Worm (Caenorhabditis elegans) whole organism, L4 larva: ENCODE results near the gene R10E4.11.
A peak's percentile ranks its signal among the peaks of the same experiment; 100 is the strongest.

Source experiments
- D1046.2 ChIP-seq: fragments of 200-800 bp; sonication (Bioruptor generic); IDR thresholded peaks from 2 replicates; pipeline ENCODE4 v1.3.6; 2022; ENCODE audit warnings: missing genetic modification characterization, missing compliant biosample characterization
- T20F7.1 ChIP-seq: fragments of 200-800 bp; sonication (Bioruptor generic); optimal IDR thresholded peaks from 2 replicates; lab custom pipeline; 2018; ENCODE audit warnings: mild to moderate bottlenecking, missing genetic modification characterization, missing compliant biosample characterization
- Y105C5A.15 ChIP-seq: fragments of 200-800 bp; sonication (Bioruptor generic); IDR thresholded peaks from 2 replicates; pipeline ENCODE4 v1.3.6; 2022; ENCODE audit warnings: missing genetic modification characterization, missing compliant biosample characterization
- Y5F2A.4 ChIP-seq: fragments of 200-800 bp; sonication (Bioruptor generic); optimal IDR thresholded peaks from 2 replicates; lab custom pipeline; 2018; ENCODE audit warnings: mild to moderate bottlenecking, missing genetic modification characterization, missing compliant biosample characterization
- ZK337.2 ChIP-seq: fragments of 200-800 bp; sonication (Bioruptor generic); IDR thresholded peaks from 2 replicates; pipeline ENCODE4 v1.3.6; 2022; ENCODE audit warnings: missing genetic modification reagents, missing genetic modification characterization, missing compliant biosample characterization
- aha-1 ChIP-seq: fragments of 150-350 bp; peaks from one replicate; lab custom pipeline; 2014; ENCODE audit warnings: missing biosample characterization, missing genetic modification characterization
- aly-2 ChIP-seq: sonication (generic microtip); optimal IDR thresholded peaks from 2 replicates; lab custom pipeline; 2018; ENCODE audit warnings: missing biosample characterization, missing genetic modification characterization
- ama-1 ChIP-seq: fragments of 150-350 bp; optimal IDR thresholded peaks from 2 replicates; lab custom pipeline; 2014; ENCODE audit warnings: inconsistent platforms, mixed read lengths
- arid-1 ChIP-seq: fragments of 200-800 bp; sonication (Bioruptor generic); conservative IDR thresholded peaks from 2 replicates; pipeline ENCODE4 v1.3.6; 2022; ENCODE audit warnings: missing genetic modification reagents, missing genetic modification characterization, missing compliant biosample characterization
- attf-4 ChIP-seq: sonication (generic microtip); optimal IDR thresholded peaks from 3 replicates; lab custom pipeline; 2017; ENCODE audit warnings: missing biosample characterization, missing genetic modification characterization
- ceh-20 ChIP-seq: fragments of 200-800 bp; sonication (Bioruptor generic); IDR thresholded peaks from 2 replicates; pipeline ENCODE4 v1.3.6; 2022; ENCODE audit warnings: missing genetic modification reagents, missing genetic modification characterization, missing compliant biosample characterization
- ceh-62 ChIP-seq: sonication (generic microtip); optimal IDR thresholded peaks from 2 replicates; lab custom pipeline; 2017; ENCODE audit warnings: missing biosample characterization, missing genetic modification characterization
- ceh-82 ChIP-seq: sonication (generic microtip); optimal IDR thresholded peaks from 2 replicates; lab custom pipeline; 2017; ENCODE audit warnings: missing biosample characterization, missing genetic modification characterization
- ces-1 ChIP-seq: fragments of 150-350 bp; sonication (generic microtip); optimal IDR thresholded peaks from 4 replicates; lab custom pipeline; 2014; ENCODE audit warnings: missing biosample characterization, missing genetic modification reagents, missing genetic modification characterization
- daf-12 ChIP-seq: fragments of 150-350 bp; optimal IDR thresholded peaks from 2 replicates; lab custom pipeline; 2014; ENCODE audit warnings: missing biosample characterization, missing genetic modification reagents, missing genetic modification characterization
- daf-16 ChIP-seq, 3 experiments: sonication (generic microtip); optimal IDR thresholded peaks; 2 replicates each; lab custom pipeline; 2016 to 2017; ENCODE audit warnings: missing genetic modification characterization in 3 of 3, missing genetic modification reagents in 3 of 3, mild to moderate bottlenecking in 2 of 3, missing compliant biosample characterization in 2 of 3, missing biosample characterization in 1 of 3, moderate library complexity in 1 of 3
- daf-19 ChIP-seq: fragments of 200-800 bp; sonication (Bioruptor generic); conservative IDR thresholded peaks from 2 replicates; pipeline ENCODE4 v1.3.6; 2022; ENCODE audit warnings: missing genetic modification characterization, missing compliant biosample characterization
- dmd-8 ChIP-seq: fragments of 200-800 bp; sonication (Bioruptor generic); IDR thresholded peaks from 2 replicates; pipeline ENCODE4 v1.3.6; 2022; ENCODE audit warnings: missing genetic modification characterization, missing compliant biosample characterization
- dpl-1 ChIP-seq: fragments of 150-350 bp; optimal IDR thresholded peaks from 2 replicates; lab custom pipeline; 2014; ENCODE audit warnings: missing biosample characterization, missing genetic modification reagents, missing genetic modification characterization
- gei-8 ChIP-seq: fragments of 200-800 bp; sonication (Bioruptor generic); optimal IDR thresholded peaks from 2 replicates; lab custom pipeline; 2018; ENCODE audit warnings: mild to moderate bottlenecking, missing genetic modification characterization, missing compliant biosample characterization
- hif-1 ChIP-seq, 2 experiments: sonication (generic microtip); optimal IDR thresholded peaks; 2 replicates each; lab custom pipeline; 2016 to 2017; ENCODE audit warnings: missing compliant biosample characterization in 2 of 2, missing genetic modification characterization in 2 of 2, missing genetic modification reagents in 2 of 2, missing genotype in 2 of 2, mild to moderate bottlenecking in 1 of 2
- lin-29 ChIP-seq: fragments of 200-800 bp; sonication (Bioruptor generic); IDR thresholded peaks from 2 replicates; pipeline ENCODE4 v1.3.6; 2022; ENCODE audit warnings: missing genetic modification reagents, missing genetic modification characterization, missing compliant biosample characterization
- lir-3 ChIP-seq: sonication (generic microtip); optimal IDR thresholded peaks from 2 replicates; lab custom pipeline; 2016; ENCODE audit warnings: mild to moderate bottlenecking, missing genetic modification characterization, missing compliant biosample characterization
- lsy-2 ChIP-seq, 2 experiments: fragments of 150-350 bp in 1 of 2; sonication (generic microtip) in 1 of 2; optimal IDR thresholded peaks; 2 replicates each; lab custom pipeline; 2014 to 2017; ENCODE audit warnings: missing biosample characterization in 2 of 2, missing genetic modification characterization in 2 of 2
- madf-5 ChIP-seq, 2 experiments: fragments of 200-800 bp; sonication (Bioruptor generic); IDR thresholded peaks; 2 replicates each; pipeline ENCODE4 v1.3.6; 2022; ENCODE audit warnings: missing compliant biosample characterization in 2 of 2, missing genetic modification characterization in 2 of 2
- madf-9 ChIP-seq: fragments of 200-800 bp; sonication (Bioruptor generic); conservative IDR thresholded peaks from 2 replicates; pipeline ENCODE4 v1.3.6; 2022; ENCODE audit warnings: missing genetic modification reagents, missing genetic modification characterization, missing compliant biosample characterization
- mep-1 ChIP-seq: fragments of 150-350 bp; sonication (generic microtip); optimal IDR thresholded peaks from 3 replicates; lab custom pipeline; 2014; ENCODE audit warnings: missing biosample characterization, missing genetic modification characterization
- mxl-2 ChIP-seq: fragments of 200-800 bp; sonication (Bioruptor generic); conservative IDR thresholded peaks from 2 replicates; pipeline ENCODE4 v1.3.6; 2022; ENCODE audit warnings: missing genetic modification reagents, missing genetic modification characterization, missing compliant biosample characterization
- nhr-10 ChIP-seq: fragments of 150-350 bp; optimal IDR thresholded peaks from 2 replicates; lab custom pipeline; 2014; ENCODE audit warnings: missing biosample characterization, missing genetic modification characterization
- nhr-102 ChIP-seq: sonication (generic microtip); optimal IDR thresholded peaks from 2 replicates; lab custom pipeline; 2016; ENCODE audit warnings: mild to moderate bottlenecking, missing genetic modification characterization, moderate library complexity, missing compliant biosample characterization
- nhr-28 ChIP-seq: fragments of 150-350 bp; optimal IDR thresholded peaks from 2 replicates; lab custom pipeline; 2014; ENCODE audit warnings: missing biosample characterization, missing genetic modification characterization
- php-3 ChIP-seq: fragments of 200-800 bp; sonication (Bioruptor generic); IDR thresholded peaks from 2 replicates; pipeline ENCODE4 v1.3.6; 2022; ENCODE audit warnings: missing genetic modification reagents, missing genetic modification characterization, missing compliant biosample characterization
- rbr-2 ChIP-seq: sonication (generic microtip); optimal IDR thresholded peaks from 2 replicates; lab custom pipeline; 2016; ENCODE audit warnings: missing genotype, missing genetic modification characterization, missing compliant biosample characterization
- saeg-2 ChIP-seq: fragments of 200-800 bp; sonication (Bioruptor generic); IDR thresholded peaks from 2 replicates; pipeline ENCODE4 v1.3.6; 2022; ENCODE audit warnings: missing genetic modification reagents, missing genetic modification characterization, missing compliant biosample characterization
- sdz-12 ChIP-seq: fragments of 200-800 bp; sonication (Bioruptor generic); optimal IDR thresholded peaks from 2 replicates; lab custom pipeline; 2018; ENCODE audit warnings: mild to moderate bottlenecking, missing genetic modification characterization, missing compliant biosample characterization
- set-16 ChIP-seq: fragments of 200-800 bp; sonication (Bioruptor generic); IDR thresholded peaks from 2 replicates; pipeline ENCODE4 v1.3.6; 2022; ENCODE audit warnings: missing genetic modification reagents, missing genetic modification characterization, missing compliant biosample characterization
- skn-1 ChIP-seq: fragments of 150-350 bp; optimal IDR thresholded peaks from 2 replicates; lab custom pipeline; 2014; ENCODE audit warnings: missing biosample characterization, missing genetic modification characterization
- snpc-4 ChIP-seq: fragments of 150-350 bp; optimal IDR thresholded peaks from 2 replicates; lab custom pipeline; 2014; ENCODE audit warnings: missing biosample characterization, missing genetic modification characterization
- tag-97 ChIP-seq: fragments of 200-800 bp; sonication (Bioruptor generic); IDR thresholded peaks from 2 replicates; pipeline ENCODE4 v1.3.6; 2022; ENCODE audit warnings: missing genetic modification characterization, missing compliant biosample characterization
- unc-130 ChIP-seq: sonication (generic microtip); optimal IDR thresholded peaks from 2 replicates; lab custom pipeline; 2016; ENCODE audit warnings: missing genetic modification reagents, missing genetic modification characterization, missing compliant biosample characterization
- unc-62 ChIP-seq, 3 experiments: fragments of 150-350 bp in 1 of 3; sonication (generic microtip); optimal IDR thresholded peaks in 2 of 3; peaks in 1 of 3; 1 replicate in 1 of 3; 2 replicates in 2 of 3; lab custom pipeline; 2014 to 2017; ENCODE audit warnings: missing biosample characterization in 3 of 3, missing genetic modification characterization in 3 of 3, missing genetic modification reagents in 3 of 3, missing genotype in 1 of 3
- zip-11 ChIP-seq: fragments of 200-800 bp; sonication (Bioruptor generic); IDR thresholded peaks from 2 replicates; pipeline ENCODE4 v1.3.6; 2022; ENCODE audit warnings: missing genetic modification characterization, missing compliant biosample characterization
- zip-2 ChIP-seq: fragments of 150-350 bp; optimal IDR thresholded peaks from 2 replicates; lab custom pipeline; 2014; ENCODE audit warnings: missing biosample characterization, missing genetic modification characterization
- ztf-11 ChIP-seq: fragments of 150-350 bp; optimal IDR thresholded peaks from 2 replicates; lab custom pipeline; 2014; ENCODE audit warnings: missing biosample characterization, missing genetic modification characterization

The R10E4.11 gene

DNA sequence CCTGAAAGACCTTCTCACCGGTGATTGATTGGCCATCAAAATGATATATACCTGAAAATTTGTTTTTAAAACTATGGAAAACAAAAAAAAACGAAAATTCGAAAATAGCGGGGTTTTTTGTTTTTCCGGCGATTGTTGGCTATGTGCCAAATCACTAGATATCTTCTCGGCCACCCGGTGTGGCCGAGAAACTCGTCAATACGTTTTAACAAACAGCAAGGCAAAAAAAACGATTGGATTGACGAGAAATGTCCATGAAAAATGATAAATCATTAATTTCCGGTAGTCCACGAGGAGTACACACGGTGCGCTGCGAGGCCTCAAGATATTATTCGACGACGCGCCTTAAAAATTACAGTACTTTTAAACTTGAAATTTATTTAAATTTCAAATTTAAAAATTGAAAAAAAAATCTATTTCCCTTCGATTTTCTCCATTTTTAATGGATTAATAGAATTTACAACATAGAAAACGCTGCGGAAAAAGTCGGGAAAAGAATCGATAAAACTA lies at the start of gene R10E4.11:
Gene R10E4.11 (minus strand): TSS at position 51 of the 510 bp plus-strand sequence.
- TF ChIP-seq daf-16 (GFP tag; optimal IDR thresholded peaks at IDR 0.05; lab: Kevin White, UChicago) (peak in 1 of 2 experiments; percentile 30), daf-16 (tag; optimal IDR thresholded peaks at IDR 0.05; lab: Kevin White, UChicago) (peak; percentile 23), aly-2 (tag; lab: Kevin White, UChicago) (no peak), sdz-12 (GFP tag; lab: Kevin White, UChicago) (no peak), zip-2 (tag; lab: Kevin White, UChicago) (no peak), lsy-2 (tag; optimal IDR thresholded peaks at IDR 0.05; lab: Kevin White, UChicago) (peak in 1 of 2 experiments; percentile 28), D1046.2 (GFP tag; lab: Robert Waterston, UW) (no peak), saeg-2 (GFP tag; lab: Robert Waterston, UW) (no peak)

DNA sequence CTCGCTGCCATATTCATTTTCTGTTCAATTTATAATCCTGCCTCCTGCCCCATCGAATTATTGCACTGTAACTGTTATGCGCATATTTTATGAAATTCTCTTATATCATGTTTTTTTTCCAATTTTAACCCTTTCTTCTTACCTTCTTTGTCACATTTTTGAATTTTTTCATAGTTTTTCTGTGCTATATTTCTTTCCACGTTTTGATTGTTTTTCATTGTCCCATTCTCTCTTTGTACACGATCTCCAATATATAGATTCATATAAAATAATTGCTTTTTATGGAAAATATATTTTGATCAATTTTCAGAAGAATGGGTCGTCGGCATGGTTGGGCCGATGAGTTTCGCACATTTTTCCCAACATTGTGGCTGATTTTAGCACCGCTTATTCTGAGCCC lies 49.0 kb upstream of the R10E4.11 start, which contains the start of gene B0285.6:
Gene B0285.6 (plus strand): TSS at position 301 of the 400 bp plus-strand sequence.
- no peak for TF ChIP-seq ceh-62
- no peak for TF ChIP-seq ceh-20 (GFP tag; lab: Robert Waterston, UW)
- no peak for TF ChIP-seq rbr-2 (tag; lab: Kevin White, UChicago)
- no peak for TF ChIP-seq madf-9 (GFP tag; lab: Robert Waterston, UW)
- TF ChIP-seq ceh-82 (tag; lab: Kevin White, UChicago): no peak
- no peak for TF ChIP-seq snpc-4
- no peak for TF ChIP-seq gei-8 (GFP tag; lab: Kevin White, UChicago)
- no peak for TF ChIP-seq mep-1 (tag; lab: Kevin White, UChicago)
- no peak for TF ChIP-seq nhr-28 (tag; lab: Kevin White, UChicago)
- TF ChIP-seq lir-3 (tag; lab: Kevin White, UChicago): no peak
- TF ChIP-seq aha-1 (tag; lab: Kevin White, UChicago): no peak
- no peak for TF ChIP-seq arid-1
- no peak for TF ChIP-seq ces-1 (GFP tag; lab: Kevin White, UChicago)
- TF ChIP-seq daf-12 (tag; lab: Kevin White, UChicago): no peak
- no peak for TF ChIP-seq daf-19 (GFP tag; lab: Robert Waterston, UW)
- no peak for TF ChIP-seq set-16 (GFP tag; lab: Robert Waterston, UW)
- no peak for TF ChIP-seq saeg-2 (GFP tag; lab: Robert Waterston, UW)
- no peak for TF ChIP-seq nhr-102

DNA sequence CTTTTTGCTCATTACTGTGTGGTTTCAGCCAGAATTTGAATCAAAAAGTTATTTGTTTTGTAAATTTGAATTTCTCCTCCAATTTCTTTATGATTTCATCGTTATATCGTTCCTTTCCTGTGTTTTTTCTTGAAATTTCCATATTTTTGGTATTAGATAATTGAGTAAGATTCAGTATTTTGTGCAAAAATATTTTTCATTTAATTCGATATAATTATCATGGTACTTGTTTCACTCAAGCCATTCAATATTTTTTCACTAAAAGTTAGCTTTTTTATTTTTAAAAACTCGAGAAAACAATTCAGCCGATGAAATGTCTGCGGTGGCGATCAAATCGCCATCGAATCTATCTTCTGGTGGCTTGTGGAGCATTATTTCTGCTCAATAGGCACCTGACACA lies 44.2 kb upstream of the R10E4.11 start, which contains the start of gene hse-5:
Gene hse-5 (plus strand): TSS at position 301 of the 400 bp plus-strand sequence.
- no peak for TF ChIP-seq set-16 (GFP tag; lab: Robert Waterston, UW)
- no peak for TF ChIP-seq lin-29
- no peak for TF ChIP-seq daf-12 (tag; lab: Kevin White, UChicago)
- TF ChIP-seq ceh-20 (GFP tag; lab: Robert Waterston, UW): no peak
- no peak for TF ChIP-seq T20F7.1
- no peak for TF ChIP-seq php-3 (GFP tag; lab: Robert Waterston, UW)
- TF ChIP-seq ceh-82 (tag; lab: Kevin White, UChicago): no peak
- no peak for TF ChIP-seq skn-1 (tag; lab: Kevin White, UChicago)
- TF ChIP-seq ama-1 (lab: Kevin White, UChicago): no peak
- no peak for TF ChIP-seq hif-1 (tag; optimal IDR thresholded peaks at IDR 0.05; lab: Kevin White, UChicago)
- no peak for TF ChIP-seq dpl-1 (GFP tag; lab: Kevin White, UChicago)

DNA sequence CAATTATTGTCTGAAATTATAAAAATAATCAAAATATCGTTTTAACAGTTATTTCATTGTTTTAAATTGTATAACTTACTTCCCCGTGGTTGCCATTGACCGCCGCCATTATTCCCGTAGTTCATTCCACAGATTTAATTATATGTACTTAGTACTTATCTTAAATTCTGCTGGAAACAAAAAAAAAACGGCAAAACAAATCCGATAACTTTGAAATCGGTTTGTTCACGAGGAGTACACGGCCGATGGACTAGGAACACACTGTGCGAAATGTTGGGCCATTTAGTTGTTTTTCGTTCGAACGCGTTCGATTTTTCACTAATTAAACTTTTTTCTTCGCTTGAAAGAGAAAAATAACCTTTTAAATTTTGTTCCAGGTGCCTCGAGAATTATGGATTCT lies 42.2 kb upstream of the R10E4.11 start, which contains the start of the genes B0285.3 and lcmt-1:
Gene B0285.3 (minus strand): TSS at position 267 of the 400 bp plus-strand sequence.
Gene lcmt-1 (plus strand): TSS at position 377 of the 400 bp plus-strand sequence.
- TF ChIP-seq unc-62 (GFP tag; optimal IDR thresholded peaks at IDR 0.05 in 1 of 2; lab: Kevin White, UChicago): peak in 1 of 2 experiments; percentile 84
- no peak for TF ChIP-seq unc-62 (tag; optimal IDR thresholded peaks at IDR 0.05; lab: Kevin White, UChicago)
- TF ChIP-seq madf-5 (GFP tag; IDR thresholded peaks at IDR 0.05; lab: Robert Waterston, UW): no peak
- TF ChIP-seq hif-1 (tag; optimal IDR thresholded peaks at IDR 0.05; lab: Kevin White, UChicago): peak in 1 of 2 experiments; percentile 70
- no peak for TF ChIP-seq tag-97 (GFP tag; lab: Robert Waterston, UW)
- peak; percentile 72 for TF ChIP-seq unc-130 (GFP tag; lab: Kevin White, UChicago)
- peak; percentile 60; the same call in 1 of the 2 replicates for TF ChIP-seq ZK337.2 (GFP tag; lab: Robert Waterston, UW)
- TF ChIP-seq nhr-10 (tag; lab: Kevin White, UChicago): no peak
- no peak for TF ChIP-seq Y5F2A.4 (GFP tag; lab: Kevin White, UChicago)
- no peak for TF ChIP-seq attf-4 (tag; lab: Kevin White, UChicago)
- TF ChIP-seq gei-8 (GFP tag; lab: Kevin White, UChicago): no peak
- no peak for TF ChIP-seq zip-11 (GFP tag; lab: Robert Waterston, UW)
- TF ChIP-seq snpc-4: no peak
- peak; percentile 55 for TF ChIP-seq dpl-1 (GFP tag; lab: Kevin White, UChicago)
- TF ChIP-seq arid-1: no peak
- TF ChIP-seq ztf-11 (tag; lab: Kevin White, UChicago): no peak
- TF ChIP-seq Y105C5A.15 (GFP tag; lab: Robert Waterston, UW): no peak
- TF ChIP-seq mxl-2 (GFP tag; lab: Robert Waterston, UW): no peak
- TF ChIP-seq rbr-2 (tag; lab: Kevin White, UChicago): no peak
- TF ChIP-seq dmd-8: no peak
- TF ChIP-seq php-3 (GFP tag; lab: Robert Waterston, UW): no peak
- TF ChIP-seq daf-16 (GFP tag; optimal IDR thresholded peaks at IDR 0.05; lab: Kevin White, UChicago): no peak
- no peak for TF ChIP-seq daf-16 (tag; optimal IDR thresholded peaks at IDR 0.05; lab: Kevin White, UChicago)
